Worm (Caenorhabditis elegans) whole organism, late embryonic: ENCODE data around the gene Y43F8C.5.
A peak's percentile ranks its signal among the peaks of the same experiment; 100 is the strongest.

Experiments used
- F13H6.1 ChIP-seq: sonication (generic microtip); optimal IDR thresholded peaks from 2 replicates; lab custom pipeline; 2016; ENCODE audit warnings: missing genetic modification characterization, missing compliant biosample characterization
- K02D7.2 ChIP-seq: sonication (generic microtip); optimal IDR thresholded peaks from 2 replicates; lab custom pipeline; 2017; ENCODE audit warnings: mild to moderate bottlenecking, missing genetic modification characterization, missing compliant biosample characterization
- K09A11.1 ChIP-seq: sonication (generic microtip); optimal IDR thresholded peaks from 2 replicates; lab custom pipeline; 2017; ENCODE audit warnings: antibody characterized with exemption, mild to moderate bottlenecking, missing genetic modification characterization, missing compliant biosample characterization; ENCODE audit not compliant: insufficient read depth
- T23F11.4 ChIP-seq: fragments of 200-800 bp; sonication (Bioruptor generic); optimal IDR thresholded peaks from 2 replicates; lab custom pipeline; 2018; ENCODE audit warnings: mild to moderate bottlenecking, missing genetic modification characterization, missing compliant biosample characterization
- Y22D7AL.16 ChIP-seq: sonication (generic microtip); optimal IDR thresholded peaks from 2 replicates; lab custom pipeline; 2016; ENCODE audit warnings: missing genetic modification characterization, missing compliant biosample characterization
- ahr-1 ChIP-seq: sonication (generic microtip); optimal IDR thresholded peaks from 2 replicates; lab custom pipeline; 2016; ENCODE audit warnings: missing genetic modification characterization, missing compliant biosample characterization
- ama-1 ChIP-seq: fragments of 150-350 bp; optimal IDR thresholded peaks from 2 replicates; lab custom pipeline; 2014
- ceh-24 ChIP-seq: sonication (generic microtip); optimal IDR thresholded peaks from 2 replicates; lab custom pipeline; 2016; ENCODE audit warnings: mild to moderate bottlenecking, missing genetic modification characterization, missing compliant biosample characterization
- ceh-31 ChIP-seq: sonication (generic microtip); optimal IDR thresholded peaks from 2 replicates; lab custom pipeline; 2016; ENCODE audit warnings: missing genetic modification characterization, missing compliant biosample characterization
- ceh-45 ChIP-seq: fragments of 200-800 bp; sonication (Bioruptor generic); IDR thresholded peaks from 2 replicates; pipeline ENCODE4 v1.3.6; 2022; ENCODE audit warnings: missing genetic modification reagents, missing genetic modification characterization, missing compliant biosample characterization
- ceh-6 ChIP-seq: fragments of 200-800 bp; sonication (Bioruptor generic); optimal IDR thresholded peaks from 2 replicates; lab custom pipeline; 2018; ENCODE audit warnings: mild to moderate bottlenecking, missing genetic modification characterization, missing compliant biosample characterization
- che-1 ChIP-seq: sonication (generic microtip); optimal IDR thresholded peaks from 2 replicates; lab custom pipeline; 2016; ENCODE audit warnings: mild to moderate bottlenecking, missing genetic modification characterization, missing compliant biosample characterization
- dmd-4 ChIP-seq: sonication (generic microtip); optimal IDR thresholded peaks from 2 replicates; lab custom pipeline; 2016; ENCODE audit warnings: borderline replicate concordance, missing genetic modification characterization, missing compliant biosample characterization
- dve-1 ChIP-seq: sonication (generic microtip); optimal IDR thresholded peaks from 2 replicates; lab custom pipeline; 2017; ENCODE audit warnings: antibody characterized with exemption, mild to moderate bottlenecking, missing genetic modification characterization, missing compliant biosample characterization
- elt-2 ChIP-seq: sonication (generic microtip); optimal IDR thresholded peaks from 2 replicates; lab custom pipeline; 2016; ENCODE audit warnings: missing genetic modification reagents, missing genetic modification characterization, missing compliant biosample characterization
- eyg-1 ChIP-seq: sonication (generic microtip); optimal IDR thresholded peaks from 2 replicates; lab custom pipeline; 2016; ENCODE audit warnings: missing genotype, missing genetic modification characterization, missing compliant biosample characterization
- fkh-10 ChIP-seq: fragments of 150-350 bp; optimal IDR thresholded peaks from 2 replicates; lab custom pipeline; 2014; ENCODE audit warnings: missing biosample characterization, missing genetic modification reagents, missing genetic modification characterization
- fkh-6 ChIP-seq: sonication (generic microtip); optimal IDR thresholded peaks from 2 replicates; lab custom pipeline; 2016; ENCODE audit warnings: missing genetic modification characterization, missing compliant biosample characterization
- hlh-13 ChIP-seq: fragments of 200-800 bp; sonication (Bioruptor generic); optimal IDR thresholded peaks from 2 replicates; lab custom pipeline; 2018; ENCODE audit warnings: mild to moderate bottlenecking, missing genetic modification characterization, missing compliant biosample characterization
- hlh-6 ChIP-seq: sonication (generic microtip); optimal IDR thresholded peaks from 2 replicates; lab custom pipeline; 2016; ENCODE audit warnings: missing genotype, missing genetic modification characterization, missing compliant biosample characterization
- lin-11 ChIP-seq: fragments of 200-800 bp; sonication (Bioruptor generic); optimal IDR thresholded peaks from 2 replicates; lab custom pipeline; 2018; ENCODE audit warnings: mild to moderate bottlenecking, missing genetic modification characterization, missing compliant biosample characterization
- mec-3 ChIP-seq: sonication (generic microtip); optimal IDR thresholded peaks from 2 replicates; lab custom pipeline; 2016; ENCODE audit warnings: borderline replicate concordance, missing genetic modification characterization, missing compliant biosample characterization
- nhr-11 ChIP-seq: fragments of 150-350 bp; optimal IDR thresholded peaks from 2 replicates; lab custom pipeline; 2014; ENCODE audit warnings: missing biosample characterization, missing genetic modification characterization
- nhr-232 ChIP-seq: sonication (generic microtip); optimal IDR thresholded peaks from 2 replicates; lab custom pipeline; 2016; ENCODE audit warnings: missing genetic modification characterization, missing compliant biosample characterization
- pax-1 ChIP-seq: fragments of 150-350 bp; optimal IDR thresholded peaks from 2 replicates; lab custom pipeline; 2014; ENCODE audit warnings: missing biosample characterization, missing genetic modification characterization
- pha-2 ChIP-seq: sonication (generic microtip); optimal IDR thresholded peaks from 2 replicates; lab custom pipeline; 2017; ENCODE audit warnings: mild to moderate bottlenecking, missing genetic modification characterization, missing compliant biosample characterization
- pros-1 ChIP-seq: fragments of 150-350 bp; optimal IDR thresholded peaks from 2 replicates; lab custom pipeline; 2014; ENCODE audit warnings: missing biosample characterization, missing genetic modification reagents, missing genetic modification characterization
- sdc-2 ChIP-seq: sonication (generic microtip); optimal IDR thresholded peaks from 2 replicates; lab custom pipeline; 2016; ENCODE audit warnings: missing genotype, missing genetic modification characterization, missing compliant biosample characterization
- sox-2 ChIP-seq: fragments of 200-800 bp; sonication (Bioruptor generic); IDR thresholded peaks from 2 replicates; pipeline ENCODE4 v1.3.6; 2022; ENCODE audit warnings: missing genetic modification reagents, missing genetic modification characterization, missing compliant biosample characterization
- ttx-3 ChIP-seq: sonication (generic microtip); optimal IDR thresholded peaks from 2 replicates; lab custom pipeline; 2016; ENCODE audit warnings: missing genetic modification reagents, missing genetic modification characterization, missing compliant biosample characterization
- unc-3 ChIP-seq, 2 experiments: fragments of 200-800 bp in 1 of 2; sonication (Bioruptor generic) in 1 of 2; sonication (generic microtip) in 1 of 2; conservative IDR thresholded peaks in 1 of 2; optimal IDR thresholded peaks in 1 of 2; 2 replicates each; pipeline versions ENCODE4 v1.3.6 to Lab custom; 2016 to 2022; ENCODE audit warnings: missing compliant biosample characterization in 2 of 2, missing genetic modification characterization in 2 of 2, missing genetic modification reagents in 1 of 2
- unc-86 ChIP-seq: sonication (generic microtip); optimal IDR thresholded peaks from 2 replicates; lab custom pipeline; 2016; ENCODE audit warnings: missing genetic modification characterization, missing compliant biosample characterization

Y43F8C.5 gene

ce11 chrV:19632546-19632945, at the start of gene Y43F8C.5:
TSS of gene Y43F8C.5 (minus strand) at chrV:19632646.
- TF ChIP-seq Y22D7AL.16 (tag; lab: Kevin White, UChicago) (no peak), eyg-1 (tag; lab: Kevin White, UChicago) (no peak), F13H6.1 (no peak), pha-2 (tag; lab: Kevin White, UChicago) (no peak), pros-1 (no peak), ceh-6 (GFP tag; lab: Kevin White, UChicago) (no peak), K02D7.2 (tag; lab: Kevin White, UChicago) (no peak), sox-2 (GFP tag; lab: Robert Waterston, UW) (no peak), mec-3 (tag; lab: Kevin White, UChicago) (no peak), T23F11.4 (GFP tag; lab: Kevin White, UChicago) (no peak), ahr-1 (tag; lab: Kevin White, UChicago) (no peak), fkh-10 (GFP tag; lab: Kevin White, UChicago) (no peak), ama-1 (lab: Kevin White, UChicago) (no peak), ttx-3 (tag; lab: Kevin White, UChicago) (no peak), hlh-13 (GFP tag; lab: Kevin White, UChicago) (no peak), fkh-6 (tag; lab: Kevin White, UChicago) (no peak), K09A11.1 (tag; lab: Kevin White, UChicago) (no peak), ceh-31 (tag; lab: Kevin White, UChicago) (no peak), hlh-6 (tag; lab: Kevin White, UChicago) (no peak)

ce11 chrV:19674543-19674942, 42.1 kb upstream of the Y43F8C.5 start, which contains the start of gene mrp-7:
TSS of gene mrp-7 (plus strand) at chrV:19674843.
- TF ChIP-seq nhr-11 (tag; lab: Kevin White, UChicago), result no peak
- TF ChIP-seq, all 69 proteins: peak for 0

- TF ChIP-seq lin-11 (tag; lab: Kevin White, UChicago), result no peak
- TF ChIP-seq elt-2 (tag; lab: Kevin White, UChicago), result peak; percentile 48
- TF ChIP-seq, all 69 proteins: peak for 1
These were observed 41.0 kb upstream of the Y43F8C.5 start for ce11 chrV:19673298-19673903.

- no peak for TF ChIP-seq ceh-45 (GFP tag; lab: Robert Waterston, UW)
- no peak for TF ChIP-seq ceh-24 (tag; lab: Kevin White, UChicago)
- no peak for TF ChIP-seq unc-86 (tag; lab: Kevin White, UChicago)
- TF ChIP-seq pha-2 (tag; lab: Kevin White, UChicago), result no peak
- TF ChIP-seq sdc-2, result no peak
These were observed 39.9 kb upstream of the Y43F8C.5 start for ce11 chrV:19672357-19672756.

DNA sequence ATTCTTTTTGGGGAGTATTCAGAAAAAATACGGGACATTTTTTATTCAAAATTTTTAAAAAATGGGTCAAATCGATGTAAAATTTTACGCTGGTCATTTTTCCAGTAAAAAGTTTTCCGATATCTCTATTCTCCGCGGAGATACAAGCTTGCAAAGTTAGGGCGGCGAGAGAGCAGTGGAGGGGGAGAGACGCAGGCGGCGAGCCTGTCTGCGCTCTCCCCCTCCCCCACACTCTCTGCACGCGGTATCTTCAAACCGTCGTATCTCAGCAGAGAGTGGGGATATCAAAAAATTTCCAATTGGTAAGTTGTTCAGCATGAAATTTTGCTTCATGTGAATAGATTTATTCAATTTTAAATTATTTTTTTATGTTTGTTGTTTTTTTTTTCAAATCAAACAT, 39.4 kb upstream of the Y43F8C.5 start:
- TF ChIP-seq che-1 (tag; lab: Kevin White, UChicago) (no peak), nhr-232 (tag; lab: Kevin White, UChicago) (no peak), unc-3 (GFP tag; conservative IDR thresholded peaks at IDR 0.05; lab: Robert Waterston, UW) (no peak), unc-3 (tag; optimal IDR thresholded peaks at IDR 0.05; lab: Kevin White, UChicago) (no peak)
- TF ChIP-seq, all 69 proteins: peak for 0

DNA sequence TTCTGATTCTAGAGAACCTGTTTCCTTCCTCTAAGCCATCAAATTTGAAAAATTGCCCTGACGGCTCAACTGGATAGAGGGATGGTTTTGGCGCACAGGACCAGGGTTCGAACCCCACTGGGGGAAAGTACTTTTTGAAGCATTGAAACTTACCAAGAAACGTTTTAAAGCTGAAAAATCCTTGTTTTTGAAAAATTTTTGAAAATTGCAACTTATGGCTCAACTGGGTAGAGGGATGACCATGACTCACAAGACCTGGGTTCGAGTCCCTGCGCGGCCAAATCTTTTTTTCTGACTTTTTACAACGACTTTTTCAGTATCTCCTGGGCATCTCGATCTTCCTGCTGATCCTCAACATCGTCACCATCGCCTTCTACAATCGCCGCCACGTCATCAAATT, 38.4 kb upstream of the Y43F8C.5 start:
- TF ChIP-seq pros-1 (no peak), K02D7.2 (tag; lab: Kevin White, UChicago) (no peak), sdc-2 (no peak), ttx-3 (tag; lab: Kevin White, UChicago) (no peak), elt-2 (tag; lab: Kevin White, UChicago) (no peak), pax-1 (tag; lab: Kevin White, UChicago) (no peak), dve-1 (tag; lab: Kevin White, UChicago) (no peak), dmd-4 (tag; lab: Kevin White, UChicago) (no peak), mec-3 (tag; lab: Kevin White, UChicago) (no peak)
